Worm (Caenorhabditis elegans) whole organism, late embryonic: ENCODE measurements around the gene cua-1.

Source experiments
- Y22D7AL.16 ChIP-seq: sonication (generic microtip); optimal IDR thresholded peaks from 2 replicates; lab custom pipeline; 2016; ENCODE audit warnings: missing genetic modification characterization, missing compliant biosample characterization
- ceh-24 ChIP-seq: sonication (generic microtip); optimal IDR thresholded peaks from 2 replicates; lab custom pipeline; 2016; ENCODE audit warnings: mild to moderate bottlenecking, missing genetic modification characterization, missing compliant biosample characterization
- hlh-13 ChIP-seq: fragments of 200-800 bp; sonication (Bioruptor generic); optimal IDR thresholded peaks from 2 replicates; lab custom pipeline; 2018; ENCODE audit warnings: mild to moderate bottlenecking, missing genetic modification characterization, missing compliant biosample characterization
- hlh-15 ChIP-seq: sonication (generic microtip); optimal IDR thresholded peaks from 2 replicates; lab custom pipeline; 2016; ENCODE audit warnings: missing genetic modification characterization, missing compliant biosample characterization
- lim-6 ChIP-seq: sonication (generic microtip); optimal IDR thresholded peaks from 2 replicates; lab custom pipeline; 2016; ENCODE audit warnings: missing genetic modification characterization, missing compliant biosample characterization
- lin-11 ChIP-seq: fragments of 200-800 bp; sonication (Bioruptor generic); optimal IDR thresholded peaks from 2 replicates; lab custom pipeline; 2018; ENCODE audit warnings: mild to moderate bottlenecking, missing genetic modification characterization, missing compliant biosample characterization
- nhr-11 ChIP-seq: fragments of 150-350 bp; optimal IDR thresholded peaks from 2 replicates; lab custom pipeline; 2014; ENCODE audit warnings: missing biosample characterization, missing genetic modification characterization
- pha-4 ChIP-seq: fragments of 150-350 bp; optimal IDR thresholded peaks from 2 replicates; lab custom pipeline; 2018; ENCODE audit warnings: missing biosample characterization, missing genetic modification reagents, missing genetic modification characterization
- pqm-1 ChIP-seq: sonication (generic microtip); optimal IDR thresholded peaks from 2 replicates; lab custom pipeline; 2016; ENCODE audit warnings: missing genetic modification characterization, missing compliant biosample characterization
- rnt-1 ChIP-seq: sonication (generic microtip); optimal IDR thresholded peaks from 2 replicates; lab custom pipeline; 2016; ENCODE audit warnings: missing genetic modification characterization, missing compliant biosample characterization
- sdc-2 ChIP-seq: sonication (generic microtip); optimal IDR thresholded peaks from 2 replicates; lab custom pipeline; 2016; ENCODE audit warnings: missing genotype, missing genetic modification characterization, missing compliant biosample characterization
- unc-3 ChIP-seq, 2 experiments: fragments of 200-800 bp in 1 of 2; sonication (Bioruptor generic) in 1 of 2; sonication (generic microtip) in 1 of 2; conservative IDR thresholded peaks in 1 of 2; optimal IDR thresholded peaks in 1 of 2; 2 replicates each; pipeline versions ENCODE4 v1.3.6 to Lab custom; 2016 to 2022; ENCODE audit warnings: missing compliant biosample characterization in 2 of 2, missing genetic modification characterization in 2 of 2, missing genetic modification reagents in 1 of 2
- ztf-16 ChIP-seq: sonication (generic microtip); optimal IDR thresholded peaks from 2 replicates; lab custom pipeline; 2017; ENCODE audit warnings: missing genetic modification characterization, missing compliant biosample characterization

ce11 chrIII:13404418-13404817 is 50.7 kb downstream of the cua-1 start, which contains the start of gene ttr-52:
- TF ChIP-seq pha-4 (tag; lab: Kevin White, UChicago) = no peak
- TF ChIP-seq hlh-13 (GFP tag; lab: Kevin White, UChicago) = no peak
- no peak for TF ChIP-seq lim-6
- TF ChIP-seq hlh-15 (tag; lab: Kevin White, UChicago) = no peak
- no peak for TF ChIP-seq lin-11 (tag; lab: Kevin White, UChicago)
- no peak for TF ChIP-seq Y22D7AL.16 (tag; lab: Kevin White, UChicago)
- TF ChIP-seq nhr-11 (tag; lab: Kevin White, UChicago) = no peak
- no peak for TF ChIP-seq pqm-1
- TF ChIP-seq ceh-24 (tag; lab: Kevin White, UChicago) = no peak
- no peak for TF ChIP-seq unc-3 (GFP tag; conservative IDR thresholded peaks at IDR 0.05; lab: Robert Waterston, UW)
- TF ChIP-seq unc-3 (tag; optimal IDR thresholded peaks at IDR 0.05; lab: Kevin White, UChicago) = no peak
- no peak for TF ChIP-seq ztf-16
- no peak for TF ChIP-seq sdc-2 (tag; lab: Kevin White, UChicago)
- no peak for TF ChIP-seq rnt-1 (tag; lab: Kevin White, UChicago)
